Worm (Caenorhabditis elegans) whole organism, midembryonic: ENCODE data around the gene gst-30.
"Not testable (repeated sequence)": the region's sequence is repeated elsewhere in the genome, so short reads cannot be mapped to it uniquely, and the experiment has no call there.

Source experiments
- T22C8.4 ChIP-seq: fragments of 200-800 bp; sonication (Bioruptor generic); IDR thresholded peaks from 2 replicates; pipeline ENCODE4 v1.3.6; 2022; ENCODE audit warnings: missing genetic modification characterization, missing compliant biosample characterization
- flt-1 ChIP-seq: fragments of 200-800 bp; sonication (Bioruptor generic); IDR thresholded peaks from 2 replicates; pipeline ENCODE4 v1.3.6; 2022; ENCODE audit warnings: missing genetic modification characterization, missing compliant biosample characterization
- ref-1 ChIP-seq: fragments of 200-800 bp; sonication (Bioruptor generic); conservative IDR thresholded peaks from 2 replicates; pipeline ENCODE4 v1.3.6; 2022; ENCODE audit warnings: missing genetic modification reagents, missing genetic modification characterization, missing compliant biosample characterization
- ztf-23 ChIP-seq: fragments of 200-800 bp; sonication (Bioruptor generic); IDR thresholded peaks from 2 replicates; pipeline ENCODE4 v1.3.6; 2022; ENCODE audit warnings: missing genetic modification reagents, missing genetic modification characterization, missing compliant biosample characterization
- ztf-29 ChIP-seq: fragments of 200-800 bp; sonication (Bioruptor generic); IDR thresholded peaks from 2 replicates; pipeline ENCODE4 v1.3.6; 2022; ENCODE audit warnings: missing genetic modification reagents, missing genetic modification characterization, missing compliant biosample characterization

- TF ChIP-seq flt-1, ref-1, ztf-23, T22C8.4, ztf-29 (GFP tag; lab: Robert Waterston, UW): not testable (repeated sequence)
These were observed 2.1 kb downstream of the gst-30 start, which contains the start of gene msp-152 for ce11 chrII:4932727-4933126.
